Fruit fly (Drosophila melanogaster) whole organism, prepupa: ENCODE data around the gene Tango9.

ENCODE experiments used
- Blimp-1 ChIP-seq: fragments of 200-800 bp; sonication (Bioruptor generic); optimal IDR thresholded peaks from 3 replicates; lab custom pipeline; 2017; ENCODE audit warnings: missing biosample characterization, missing genetic modification characterization, mild to moderate bottlenecking, moderate library complexity, missing genetic modification reagents
- CG10631 ChIP-seq: fragments of 200-800 bp; sonication (Bioruptor generic); optimal IDR thresholded peaks from 2 replicates; lab custom pipeline; 2016; ENCODE audit warnings: missing biosample characterization, missing genetic modification characterization
- CG10669 ChIP-seq: fragments of 200-800 bp; sonication (Bioruptor generic); optimal IDR thresholded peaks from 3 replicates; lab custom pipeline; 2018; ENCODE audit warnings: missing biosample characterization, mild to moderate bottlenecking, missing genetic modification characterization, moderate library complexity
- CG11294 ChIP-seq: fragments of 200-800 bp; sonication (Bioruptor generic); IDR thresholded peaks from 2 replicates; pipeline ENCODE4 v1.3.6; 2022; ENCODE audit warnings: missing biosample characterization, missing genetic modification characterization
- CG15336 ChIP-seq: fragments of 200-800 bp; sonication (Bioruptor generic); IDR thresholded peaks from 2 replicates; pipeline ENCODE4 v1.3.6; 2022; ENCODE audit warnings: missing biosample characterization, missing genetic modification characterization
- CG16779 ChIP-seq: fragments of 200-800 bp; sonication (Bioruptor generic); optimal IDR thresholded peaks from 3 replicates; lab custom pipeline; 2017; ENCODE audit warnings: missing biosample characterization, mild to moderate bottlenecking, missing genetic modification characterization
- CG3032 ChIP-seq: fragments of 200-800 bp; optimal IDR thresholded peaks from 2 replicates; lab custom pipeline; 2019; ENCODE audit warnings: missing biosample characterization, mild to moderate bottlenecking, missing genetic modification characterization, moderate library complexity
- CG31627 ChIP-seq: fragments of 200-800 bp; sonication (Bioruptor generic); optimal IDR thresholded peaks from 3 replicates; lab custom pipeline; 2016; ENCODE audit warnings: missing biosample characterization, missing genetic modification characterization
- CG32006 ChIP-seq: fragments of 200-800 bp; sonication (Bioruptor generic); optimal IDR thresholded peaks from 3 replicates; lab custom pipeline; 2017; ENCODE audit warnings: missing biosample characterization, mild to moderate bottlenecking, missing genetic modification characterization
- CG34406 ChIP-seq: fragments of 200-800 bp; sonication (Bioruptor generic); optimal IDR thresholded peaks from 3 replicates; lab custom pipeline; 2016; ENCODE audit warnings: missing biosample characterization, missing genetic modification characterization
- CG3919 ChIP-seq: fragments of 200-800 bp; sonication (Bioruptor generic); optimal IDR thresholded peaks from 3 replicates; lab custom pipeline; 2016; ENCODE audit warnings: missing biosample characterization, missing genetic modification characterization
- CG4318 ChIP-seq: fragments of 200-800 bp; sonication (Bioruptor generic); optimal IDR thresholded peaks from 3 replicates; lab custom pipeline; 2017; ENCODE audit warnings: missing biosample characterization, mild to moderate bottlenecking, missing genetic modification characterization
- CG6163 ChIP-seq: fragments of 200-800 bp; sonication (Bioruptor generic); IDR thresholded peaks from 3 replicates; pipeline ENCODE4 v1.3.6; 2022; ENCODE audit warnings: missing biosample characterization, missing genetic modification characterization
- CG6276 ChIP-seq: fragments of 200-800 bp; sonication (Bioruptor generic); optimal IDR thresholded peaks from 2 replicates; lab custom pipeline; 2017; ENCODE audit warnings: missing biosample characterization, mild to moderate bottlenecking, missing genetic modification characterization
- CG6808 ChIP-seq: fragments of 200-800 bp; sonication (Bioruptor generic); optimal IDR thresholded peaks from 3 replicates; lab custom pipeline; 2017; ENCODE audit warnings: missing biosample characterization, missing genetic modification characterization, mild to moderate bottlenecking, moderate library complexity, missing genetic modification reagents
- CG6854 ChIP-seq: fragments of 200-800 bp; sonication (Bioruptor generic); optimal IDR thresholded peaks from 2 replicates; lab custom pipeline; 2017; ENCODE audit warnings: missing biosample characterization, mild to moderate bottlenecking, missing genetic modification characterization
- CG8119 ChIP-seq: fragments of 200-800 bp; sonication (Bioruptor generic); IDR thresholded peaks from 3 replicates; pipeline ENCODE4 v1.3.6; 2022; ENCODE audit warnings: missing biosample characterization, missing genetic modification characterization
- CG9139 ChIP-seq: fragments of 200-800 bp; sonication (Bioruptor generic); optimal IDR thresholded peaks from 3 replicates; lab custom pipeline; 2017; ENCODE audit warnings: missing biosample characterization, mild to moderate bottlenecking, missing genetic modification characterization
- Eip75B ChIP-seq: fragments of 200-800 bp; sonication (Bioruptor generic); optimal IDR thresholded peaks from 3 replicates; lab custom pipeline; 2016; ENCODE audit warnings: missing biosample characterization, missing genetic modification characterization
- Eip78C ChIP-seq: fragments of 200-800 bp; sonication (Bioruptor generic); peaks from one replicate; lab custom pipeline; 2016; ENCODE audit warnings: missing biosample characterization, missing genetic modification characterization
- Eip93F ChIP-seq: fragments of 200-800 bp; sonication (Bioruptor generic); optimal IDR thresholded peaks from 2 replicates; lab custom pipeline; 2016; ENCODE audit warnings: missing biosample characterization, mild to moderate bottlenecking, missing genetic modification characterization
- Ets21C ChIP-seq: fragments of 200-800 bp; sonication (Bioruptor generic); optimal IDR thresholded peaks from 3 replicates; lab custom pipeline; 2016; ENCODE audit warnings: missing biosample characterization, missing genetic modification characterization
- Ets96B ChIP-seq: fragments of 200-800 bp; optimal IDR thresholded peaks from 2 replicates; lab custom pipeline; 2019; ENCODE audit warnings: missing biosample characterization, mild to moderate bottlenecking, missing genetic modification characterization, moderate library complexity
- Gug ChIP-seq: fragments of 200-800 bp; sonication (Bioruptor generic); IDR thresholded peaks from 2 replicates; pipeline ENCODE4 v1.3.6; 2022; ENCODE audit warnings: missing biosample characterization, missing genetic modification characterization
- Hr38 ChIP-seq: sonication (Bioruptor generic); optimal IDR thresholded peaks from 2 replicates; lab custom pipeline; 2016; ENCODE audit warnings: missing biosample characterization, missing genetic modification characterization
- Hr39 ChIP-seq: fragments of 200-800 bp; sonication (Bioruptor generic); optimal IDR thresholded peaks from 2 replicates; lab custom pipeline; 2016; ENCODE audit warnings: missing biosample characterization, missing genetic modification characterization
- Hr4 ChIP-seq: fragments of 200-800 bp; sonication (Bioruptor generic); optimal IDR thresholded peaks from 3 replicates; lab custom pipeline; 2016; ENCODE audit warnings: missing biosample characterization, missing genetic modification characterization
- Lpt ChIP-seq: fragments of 200-800 bp; sonication (Bioruptor generic); optimal IDR thresholded peaks from 3 replicates; lab custom pipeline; 2016; ENCODE audit warnings: missing biosample characterization, missing genetic modification characterization
- Met ChIP-seq: fragments of 200-800 bp; sonication (Bioruptor generic); optimal IDR thresholded peaks from 3 replicates; lab custom pipeline; 2016; ENCODE audit warnings: missing biosample characterization, missing genetic modification characterization
- OdsH ChIP-seq: fragments of 200-800 bp; sonication (Bioruptor generic); optimal IDR thresholded peaks from 3 replicates; lab custom pipeline; 2016; ENCODE audit warnings: missing biosample characterization, missing genetic modification characterization
- Sox14 ChIP-seq: fragments of 200-800 bp; sonication (Bioruptor generic); optimal IDR thresholded peaks from 3 replicates; lab custom pipeline; 2016; ENCODE audit warnings: missing biosample characterization, missing genetic modification characterization
- achi ChIP-seq: fragments of 200-800 bp; sonication (Bioruptor generic); optimal IDR thresholded peaks from 3 replicates; lab custom pipeline; 2016; ENCODE audit warnings: missing biosample characterization, missing genetic modification characterization
- acj6 ChIP-seq: fragments of 200-800 bp; sonication (Bioruptor generic); optimal IDR thresholded peaks from 3 replicates; lab custom pipeline; 2016; ENCODE audit warnings: missing biosample characterization, missing genetic modification characterization
- cyc ChIP-seq: fragments of 200-800 bp; sonication (Bioruptor generic); optimal IDR thresholded peaks from 3 replicates; lab custom pipeline; 2016; ENCODE audit warnings: missing biosample characterization, missing genetic modification characterization
- eg ChIP-seq: fragments of 200-800 bp; sonication (Bioruptor generic); IDR thresholded peaks from 3 replicates; pipeline ENCODE4 v1.3.6; 2022; ENCODE audit warnings: missing biosample characterization, missing genetic modification characterization
- esn ChIP-seq: fragments of 200-800 bp; sonication (Bioruptor generic); optimal IDR thresholded peaks from 2 replicates; lab custom pipeline; 2016; ENCODE audit warnings: missing biosample characterization, mild to moderate bottlenecking, missing genetic modification characterization, moderate library complexity
- lz ChIP-seq: fragments of 200-800 bp; sonication (Bioruptor generic); optimal IDR thresholded peaks from 3 replicates; lab custom pipeline; 2016; ENCODE audit warnings: missing biosample characterization, missing genetic modification characterization
- net ChIP-seq: fragments of 200-800 bp; sonication (Bioruptor generic); optimal IDR thresholded peaks from 3 replicates; lab custom pipeline; 2016; ENCODE audit warnings: missing biosample characterization, missing genetic modification characterization
- pdm3 ChIP-seq: fragments of 200-800 bp; sonication (Bioruptor generic); optimal IDR thresholded peaks from 3 replicates; lab custom pipeline; 2016; ENCODE audit warnings: missing biosample characterization, missing genetic modification characterization
- salr ChIP-seq, 2 experiments: fragments of 200-800 bp; sonication (Bioruptor generic); optimal IDR thresholded peaks; 3 replicates each; lab custom pipeline; 2016 to 2018; ENCODE audit warnings: missing biosample characterization in 2 of 2, missing genetic modification characterization in 2 of 2, mild to moderate bottlenecking in 1 of 2
- svp ChIP-seq: fragments of 200-800 bp; sonication (Bioruptor generic); peaks from one replicate; lab custom pipeline; 2016; ENCODE audit warnings: missing biosample characterization, missing genetic modification characterization
- vri ChIP-seq: fragments of 200-800 bp; sonication (Bioruptor generic); optimal IDR thresholded peaks from 3 replicates; lab custom pipeline; 2016; ENCODE audit warnings: missing biosample characterization, mild to moderate bottlenecking, missing genetic modification characterization

Tango9 gene

DNA sequence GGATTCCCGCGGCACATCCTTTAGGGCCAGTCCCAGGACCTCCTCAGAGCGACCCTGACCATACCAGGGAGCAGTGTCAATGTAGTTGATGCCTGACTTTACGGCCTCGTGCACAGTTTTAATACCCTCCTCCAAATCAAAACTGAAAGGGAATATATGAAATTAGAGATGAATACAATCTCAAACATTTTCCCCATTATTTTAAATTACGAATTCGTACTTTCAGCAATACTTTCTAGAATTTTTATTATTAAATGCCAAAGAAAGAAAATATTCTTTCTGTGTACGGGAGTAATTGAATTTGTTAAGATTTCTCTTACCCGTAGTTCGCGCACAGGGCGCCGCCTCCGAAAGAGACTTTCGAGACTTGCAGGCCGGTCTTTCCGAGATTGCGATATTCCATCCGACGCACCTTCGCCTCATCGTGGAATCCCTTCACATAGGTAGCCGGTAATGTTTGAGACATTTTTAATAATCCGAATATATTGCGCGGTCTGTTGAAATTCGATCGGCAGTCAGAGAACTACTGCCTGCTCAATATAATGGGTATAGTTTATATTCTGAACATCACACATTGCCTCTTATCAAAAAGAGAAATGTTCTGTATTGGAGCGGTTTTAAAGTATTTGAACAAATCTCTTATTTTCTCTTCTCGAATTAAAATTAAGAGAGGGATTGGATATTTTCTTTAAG is 5.3 kb upstream of the Tango9 start, which contains the start of gene CG18547 (continued):
- TF ChIP-seq Eip78C (GFP tag; lab: Kevin White, UChicago) (peak; percentile 84), CG3032 (tag; lab: Kevin White, UChicago) (peak; percentile 40), Blimp-1 (GFP tag; lab: Kevin White, UChicago) (no peak), pdm3 (GFP tag; lab: Kevin White, UChicago) (peak; percentile 46), eg (GFP tag; lab: Robert Waterston, UW) (no peak), CG6276 (no peak), CG31627 (GFP tag; lab: Kevin White, UChicago) (peak; percentile 59), CG32006 (GFP tag; lab: Kevin White, UChicago) (peak; percentile 25), Hr39 (GFP tag; lab: Kevin White, UChicago) (peak; percentile 48), esn (GFP tag; lab: Kevin White, UChicago) (peak; percentile 46), Eip93F (GFP tag; lab: Kevin White, UChicago) (no peak), CG4318 (GFP tag; lab: Kevin White, UChicago) (no peak), Eip75B (GFP tag; lab: Kevin White, UChicago) (peak; percentile 49), salr (GFP tag; optimal IDR thresholded peaks at IDR 0.05; lab: Kevin White, UChicago) (no peak), Ets21C (GFP tag; lab: Kevin White, UChicago) (peak; percentile 26), CG6808 (GFP tag; lab: Kevin White, UChicago) (peak; percentile 5), Lpt (GFP tag; lab: Kevin White, UChicago) (peak; percentile 3), cyc (GFP tag; lab: Kevin White, UChicago) (peak; percentile 49), CG10669 (peak; percentile 57), Met (GFP tag; lab: Kevin White, UChicago) (peak; percentile 62), net (GFP tag; lab: Kevin White, UChicago) (peak; percentile 14), Hr38 (GFP tag; lab: Kevin White, UChicago) (no peak), CG34406 (GFP tag; lab: Kevin White, UChicago) (peak; percentile 43), CG9139 (no peak), Gug (GFP tag; lab: Robert Waterston, UW) (0 out of 2 replicates have a peak, but pooled peaks have one; percentile 20), Sox14 (GFP tag; lab: Kevin White, UChicago) (peak; percentile 50), CG6854 (no peak)

DNA sequence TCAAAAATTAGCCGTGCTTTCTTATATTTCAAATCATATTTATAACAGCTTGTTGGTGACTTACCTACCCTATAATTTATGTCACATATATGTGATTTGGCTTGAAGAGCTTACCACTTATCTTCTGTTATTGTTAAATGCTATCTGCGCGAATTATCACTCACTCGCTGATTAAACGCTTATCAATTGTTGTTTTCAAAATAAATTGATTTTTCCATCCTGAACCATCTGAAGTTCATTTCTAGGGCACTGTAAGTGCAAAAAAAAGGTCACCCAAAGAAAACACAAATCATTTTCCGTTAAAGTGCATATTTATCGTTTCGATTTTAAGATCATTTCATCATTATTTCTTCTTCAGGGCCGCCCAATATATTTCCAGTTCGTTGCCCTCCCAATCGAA is 3.6 kb upstream of the Tango9 start:
- TF ChIP-seq CG11294 (GFP tag; lab: Robert Waterston, UW) = no peak
- no peak for TF ChIP-seq acj6 (GFP tag; lab: Kevin White, UChicago)
- no peak for TF ChIP-seq CG4318 (GFP tag; lab: Kevin White, UChicago)
- no peak for TF ChIP-seq Blimp-1 (GFP tag; lab: Kevin White, UChicago)
- no peak for TF ChIP-seq Ets96B
- peak; percentile 92 for TF ChIP-seq svp (GFP tag; lab: Kevin White, UChicago)
- peak; percentile 5 for TF ChIP-seq vri (GFP tag; lab: Kevin White, UChicago)
- no peak for TF ChIP-seq esn (GFP tag; lab: Kevin White, UChicago)
- no peak for TF ChIP-seq CG8119

DNA sequence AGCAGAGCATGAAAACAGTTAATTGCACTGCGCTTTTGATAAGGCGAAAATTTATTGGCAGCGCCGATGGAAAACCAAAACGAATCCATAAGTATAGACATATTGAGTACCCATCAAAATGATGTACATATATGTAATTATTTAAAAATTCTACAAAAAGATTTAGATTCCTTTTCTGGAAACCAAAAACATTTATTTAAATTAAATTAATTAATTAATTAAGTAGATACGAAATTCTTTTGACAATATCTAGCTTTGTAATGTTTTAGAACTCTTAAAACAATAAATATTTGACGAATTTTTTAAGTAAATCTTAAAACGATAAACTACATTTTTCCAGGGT is 2.6 kb upstream of the Tango9 start:
- peak in 1 of 2 experiments; percentile 18 for TF ChIP-seq salr (GFP tag; optimal IDR thresholded peaks at IDR 0.05; lab: Kevin White, UChicago)
- TF ChIP-seq Sox14 (GFP tag; lab: Kevin White, UChicago) = no peak
- no peak for TF ChIP-seq CG31627 (GFP tag; lab: Kevin White, UChicago)
- peak; percentile 66 for TF ChIP-seq CG15336 (GFP tag; lab: Robert Waterston, UW)
- peak; percentile 18 for TF ChIP-seq CG34406 (GFP tag; lab: Kevin White, UChicago)
- TF ChIP-seq CG6163 (GFP tag; lab: Robert Waterston, UW) = 0 out of 3 replicates have a peak, but pooled peaks have one; percentile 6
- TF ChIP-seq Hr39 (GFP tag; lab: Kevin White, UChicago) = no peak
- peak; percentile 63; the same call in 2 of the 3 replicates for TF ChIP-seq CG8119
- TF ChIP-seq achi (GFP tag; lab: Kevin White, UChicago) = peak; percentile 38
- peak; percentile 41 for TF ChIP-seq Hr4 (GFP tag; lab: Kevin White, UChicago)
- peak; percentile 9 for TF ChIP-seq OdsH (GFP tag; lab: Kevin White, UChicago)
- peak; percentile 34 for TF ChIP-seq esn (GFP tag; lab: Kevin White, UChicago)
- TF ChIP-seq Eip78C (GFP tag; lab: Kevin White, UChicago) = peak; percentile 43
- peak; percentile 55 for TF ChIP-seq CG32006 (GFP tag; lab: Kevin White, UChicago)
- peak; percentile 4 for TF ChIP-seq CG16779
- TF ChIP-seq acj6 (GFP tag; lab: Kevin White, UChicago) = peak; percentile 27
- no peak for TF ChIP-seq lz (GFP tag; lab: Kevin White, UChicago)
- TF ChIP-seq CG10669 = peak; percentile 17
- peak; percentile 75 for TF ChIP-seq svp (GFP tag; lab: Kevin White, UChicago)
- peak; percentile 27 for TF ChIP-seq Ets96B
- TF ChIP-seq CG6276 = peak; percentile 50
- no peak for TF ChIP-seq CG10631 (GFP tag; lab: Kevin White, UChicago)
- TF ChIP-seq CG3919 (GFP tag; lab: Kevin White, UChicago) = peak; percentile 34
